Fruit fly (Drosophila melanogaster) whole organism, embryonic: Measurements from ENCODE around the gene Sys1.

ENCODE experiments used
- Atf6 ChIP-seq: fragments of 200-800 bp; sonication (Bioruptor generic); IDR thresholded peaks from 2 replicates; pipeline ENCODE4 v1.3.6; 2022; ENCODE audit warnings: missing biosample characterization, missing genetic modification characterization
- CG10565 ChIP-seq: fragments of 200-800 bp; sonication (Bioruptor generic); optimal IDR thresholded peaks from 3 replicates; lab custom pipeline; 2016; ENCODE audit warnings: missing biosample characterization, mild to moderate bottlenecking, missing genetic modification characterization
- CG10654 ChIP-seq: fragments of 200-800 bp; sonication (Bioruptor generic); optimal IDR thresholded peaks from 2 replicates; lab custom pipeline; 2016; ENCODE audit warnings: missing biosample characterization, missing genetic modification characterization
- CG10959 ChIP-seq: fragments of 200-800 bp; sonication (Bioruptor generic); IDR thresholded peaks from 2 replicates; pipeline ENCODE4 v1.3.6; 2022; ENCODE audit warnings: missing biosample characterization, missing genetic modification characterization
- CG11723 ChIP-seq: fragments of 200-800 bp; sonication (Bioruptor generic); optimal IDR thresholded peaks from 2 replicates; lab custom pipeline; 2017; ENCODE audit warnings: missing biosample characterization, mild to moderate bottlenecking, missing genetic modification characterization
- CG12391 ChIP-seq: fragments of 200-800 bp; sonication (Bioruptor generic); optimal IDR thresholded peaks from 3 replicates; lab custom pipeline; 2018; ENCODE audit warnings: missing biosample characterization, mild to moderate bottlenecking, missing genetic modification characterization, moderate library complexity
- CG13894 ChIP-seq: fragments of 200-800 bp; sonication (Bioruptor generic); optimal IDR thresholded peaks from 3 replicates; lab custom pipeline; 2018; ENCODE audit warnings: missing biosample characterization, mild to moderate bottlenecking, missing genetic modification characterization, moderate library complexity
- CG1529 ChIP-seq: fragments of 200-800 bp; sonication (Bioruptor generic); optimal IDR thresholded peaks from 3 replicates; lab custom pipeline; 2018; ENCODE audit warnings: missing biosample characterization, missing genetic modification characterization
- CG15479 ChIP-seq: fragments of 200-800 bp; sonication (Bioruptor generic); optimal IDR thresholded peaks from 3 replicates; lab custom pipeline; 2019; ENCODE audit warnings: missing biosample characterization, mild to moderate bottlenecking, missing genetic modification characterization, moderate library complexity
- CG15601 ChIP-seq: fragments of 200-800 bp; sonication (Bioruptor generic); optimal IDR thresholded peaks from 3 replicates; lab custom pipeline; 2019; ENCODE audit warnings: missing biosample characterization, mild to moderate bottlenecking, missing genetic modification characterization, moderate library complexity
- CG2129 ChIP-seq: fragments of 200-800 bp; sonication (Bioruptor generic); IDR thresholded peaks from 2 replicates; pipeline ENCODE4 v1.3.6; 2022; ENCODE audit warnings: missing biosample characterization, missing genetic modification characterization; ENCODE audit not compliant: partially characterized antibody
- CG2199 ChIP-seq: fragments of 200-800 bp; sonication (Bioruptor generic); IDR thresholded peaks from 3 replicates; pipeline ENCODE4 v1.3.6; 2022; ENCODE audit warnings: missing biosample characterization, missing genetic modification characterization
- CG2202 ChIP-seq: fragments of 200-800 bp; sonication (Bioruptor generic); optimal IDR thresholded peaks from 2 replicates; lab custom pipeline; 2018; ENCODE audit warnings: missing biosample characterization, mild to moderate bottlenecking, missing genetic modification characterization
- CG2712 ChIP-seq: fragments of 200-800 bp; optimal IDR thresholded peaks from 3 replicates; lab custom pipeline; 2019; ENCODE audit warnings: missing biosample characterization, mild to moderate bottlenecking, missing genetic modification characterization, moderate library complexity
- CG30403 ChIP-seq: fragments of 200-800 bp; sonication (Bioruptor generic); optimal IDR thresholded peaks from 3 replicates; lab custom pipeline; 2016; ENCODE audit warnings: missing biosample characterization, missing genetic modification characterization
- CG32767 ChIP-seq: fragments of 200-800 bp; sonication (Bioruptor generic); IDR thresholded peaks from 2 replicates; pipeline ENCODE4 v1.3.6; 2022; ENCODE audit warnings: missing biosample characterization, missing genetic modification characterization
- CG3726 ChIP-seq: fragments of 200-800 bp; sonication (Bioruptor generic); IDR thresholded peaks from 3 replicates; pipeline ENCODE4, ENCODE4 v1.3.6; 2022; ENCODE audit warnings: missing biosample characterization, missing genetic modification characterization
- CG6654 ChIP-seq: fragments of 200-800 bp; sonication (Bioruptor generic); optimal IDR thresholded peaks from 2 replicates; lab custom pipeline; 2017; ENCODE audit warnings: missing biosample characterization, mild to moderate bottlenecking, missing genetic modification characterization
- CG6813 ChIP-seq: fragments of 200-800 bp; sonication (Bioruptor generic); optimal IDR thresholded peaks from 2 replicates; lab custom pipeline; 2017; ENCODE audit warnings: missing biosample characterization, missing genetic modification characterization, mild to moderate bottlenecking, moderate library complexity, missing genetic modification reagents
- Doc2 ChIP-seq: fragments of 200-800 bp; sonication (Bioruptor generic); IDR thresholded peaks from 2 replicates; pipeline ENCODE4 v1.3.6; 2022; ENCODE audit warnings: missing biosample characterization, missing genetic modification characterization
- Ets65A ChIP-seq: fragments of 200-800 bp; sonication (Bioruptor generic); peaks from one replicate; lab custom pipeline; 2016; ENCODE audit warnings: missing biosample characterization, missing genetic modification characterization
- HLH3B ChIP-seq: fragments of 200-800 bp; sonication (Bioruptor generic); IDR thresholded peaks from 2 replicates; pipeline ENCODE4 v1.3.6; 2022; ENCODE audit warnings: missing biosample characterization, missing genetic modification characterization
- NC2β ChIP-seq: fragments of 200-800 bp; sonication (Bioruptor generic); optimal IDR thresholded peaks from 2 replicates; lab custom pipeline; 2016; ENCODE audit warnings: missing biosample characterization, missing genetic modification characterization
- Nf-YB ChIP-seq: fragments of 200-800 bp; sonication (Bioruptor generic); optimal IDR thresholded peaks from 3 replicates; lab custom pipeline; 2019; ENCODE audit warnings: missing biosample characterization, mild to moderate bottlenecking, missing genetic modification characterization, moderate library complexity
- Oli ChIP-seq: fragments of 200-800 bp; sonication (Bioruptor generic); optimal IDR thresholded peaks from 2 replicates; lab custom pipeline; 2018; ENCODE audit warnings: missing biosample characterization, mild to moderate bottlenecking, missing genetic modification characterization, moderate library complexity
- Scr ChIP-seq: fragments of 200-800 bp; sonication (Bioruptor generic); IDR thresholded peaks from 2 replicates; pipeline ENCODE4 v1.3.6; 2022; ENCODE audit warnings: missing biosample characterization, missing genetic modification characterization; ENCODE audit not compliant: partially characterized antibody
- Six4 ChIP-seq: fragments of 200-800 bp; sonication (Bioruptor generic); optimal IDR thresholded peaks from 2 replicates; lab custom pipeline; 2016; ENCODE audit warnings: missing biosample characterization, missing genetic modification characterization
- Spps ChIP-seq: fragments of 200-800 bp; sonication (Bioruptor generic); optimal IDR thresholded peaks from 2 replicates; lab custom pipeline; 2018; ENCODE audit warnings: missing biosample characterization, mild to moderate bottlenecking, missing genetic modification characterization
- Sry-β ChIP-seq: fragments of 200-800 bp; sonication (Bioruptor generic); optimal IDR thresholded peaks from 2 replicates; lab custom pipeline; 2018; ENCODE audit warnings: missing biosample characterization, mild to moderate bottlenecking, missing genetic modification characterization, moderate library complexity
- ara ChIP-seq: fragments of 200-800 bp; sonication (Bioruptor generic); IDR thresholded peaks from 2 replicates; pipeline ENCODE4 v1.3.6; 2022; ENCODE audit warnings: missing biosample characterization, missing genetic modification characterization
- bab2 ChIP-seq: fragments of 200-800 bp; sonication (Bioruptor generic); optimal IDR thresholded peaks from 2 replicates; lab custom pipeline; 2016; ENCODE audit warnings: missing biosample characterization, missing genetic modification characterization
- crol ChIP-seq: fragments of 200-800 bp; sonication (Bioruptor generic); IDR thresholded peaks from 2 replicates; pipeline ENCODE4 v1.3.6; 2022; ENCODE audit warnings: missing biosample characterization, missing genetic modification characterization
- gem ChIP-seq: fragments of 200-800 bp; sonication (Bioruptor generic); optimal IDR thresholded peaks from 2 replicates; lab custom pipeline; 2019; ENCODE audit warnings: missing biosample characterization, mild to moderate bottlenecking, missing genetic modification characterization, moderate library complexity
- her ChIP-seq: fragments of 200-800 bp; sonication (Bioruptor generic); optimal IDR thresholded peaks from 2 replicates; lab custom pipeline; 2016; ENCODE audit warnings: missing biosample characterization, missing genetic modification characterization
- lab ChIP-seq: fragments of 200-800 bp; sonication (Bioruptor generic); optimal IDR thresholded peaks from 3 replicates; lab custom pipeline; 2017; ENCODE audit warnings: missing biosample characterization, missing genetic modification characterization, mild to moderate bottlenecking, moderate library complexity, missing genetic modification reagents
- lilli ChIP-seq: fragments of 200-800 bp; sonication (Bioruptor generic); optimal IDR thresholded peaks from 3 replicates; lab custom pipeline; 2016; ENCODE audit warnings: missing biosample characterization, missing genetic modification characterization
- lmd ChIP-seq: fragments of 200-800 bp; sonication (Bioruptor generic); IDR thresholded peaks from 2 replicates; pipeline ENCODE4 v1.3.6; 2022; ENCODE audit warnings: missing biosample characterization, missing genetic modification characterization
- luna ChIP-seq: fragments of 200-800 bp; sonication (Bioruptor generic); optimal IDR thresholded peaks from 2 replicates; lab custom pipeline; 2016; ENCODE audit warnings: missing biosample characterization, missing genetic modification characterization
- nmo ChIP-seq: fragments of 200-800 bp; sonication (Bioruptor generic); optimal IDR thresholded peaks from 2 replicates; lab custom pipeline; 2018; ENCODE audit warnings: missing biosample characterization, mild to moderate bottlenecking, missing genetic modification characterization, moderate library complexity
- oc ChIP-seq: fragments of 200-800 bp; sonication (Bioruptor generic); optimal IDR thresholded peaks from 2 replicates; lab custom pipeline; 2018; ENCODE audit warnings: missing biosample characterization, mild to moderate bottlenecking, missing genetic modification characterization, moderate library complexity
- pfk ChIP-seq: fragments of 200-800 bp; sonication (Bioruptor generic); optimal IDR thresholded peaks from 2 replicates; lab custom pipeline; 2018; ENCODE audit warnings: missing biosample characterization, mild to moderate bottlenecking, missing genetic modification characterization, moderate library complexity
- phol ChIP-seq: fragments of 200-800 bp; sonication (Bioruptor generic); optimal IDR thresholded peaks from 3 replicates; lab custom pipeline; 2018; ENCODE audit warnings: missing biosample characterization, mild to moderate bottlenecking, missing genetic modification characterization, moderate library complexity
- pros ChIP-seq: fragments of 200-800 bp; sonication (Bioruptor generic); optimal IDR thresholded peaks from 3 replicates; lab custom pipeline; 2019; ENCODE audit warnings: missing biosample characterization, mild to moderate bottlenecking, missing genetic modification characterization, moderate library complexity
- ro ChIP-seq: fragments of 200-800 bp; sonication (Bioruptor generic); IDR thresholded peaks from 2 replicates; pipeline ENCODE4 v1.3.6; 2022; ENCODE audit warnings: missing biosample characterization, missing genetic modification characterization
- sens ChIP-seq: fragments of 200-800 bp; sonication (Bioruptor generic); peaks from one replicate; lab custom pipeline; 2016; ENCODE audit warnings: missing biosample characterization, missing genetic modification characterization
- so ChIP-seq: fragments of 200-800 bp; sonication (Bioruptor generic); IDR thresholded peaks from 3 replicates; pipeline ENCODE4 v1.3.6; 2022; ENCODE audit warnings: missing biosample characterization, missing genetic modification characterization
- tup ChIP-seq: fragments of 200-800 bp; sonication (Bioruptor generic); optimal IDR thresholded peaks from 2 replicates; lab custom pipeline; 2016; ENCODE audit warnings: missing biosample characterization, mild to moderate bottlenecking, missing genetic modification characterization, moderate library complexity
- wek ChIP-seq: fragments of 200-800 bp; sonication (Bioruptor generic); optimal IDR thresholded peaks from 3 replicates; lab custom pipeline; 2018; ENCODE audit warnings: missing biosample characterization, mild to moderate bottlenecking, missing genetic modification characterization, moderate library complexity
- z ChIP-seq: fragments of 200-800 bp; sonication (Bioruptor generic); IDR thresholded peaks from 3 replicates; pipeline ENCODE4 v1.3.6; 2022; ENCODE audit warnings: missing biosample characterization, missing genetic modification characterization

Gene Sys1

dm6 chr3R:8679934-8680333 lies 27.3 kb downstream of the Sys1 start, which contains the start of gene CG33325:
CG33325 (minus strand) TSS chr3R:8680034.
- no peak for TF ChIP-seq Atf6 (GFP tag; lab: Robert Waterston, UW)
- TF ChIP-seq CG6654 (GFP tag; lab: Kevin White, UChicago) = no peak
- no peak for TF ChIP-seq so (GFP tag; lab: Robert Waterston, UW)
- TF ChIP-seq lab (GFP tag; lab: Kevin White, UChicago) = no peak
- TF ChIP-seq CG3726 (GFP tag; lab: Robert Waterston, UW) = no peak
- no peak for TF ChIP-seq Oli (tag; lab: Kevin White, UChicago)
- TF ChIP-seq CG2202 (tag; lab: Kevin White, UChicago) = no peak
- no peak for TF ChIP-seq nmo (GFP tag; lab: Kevin White, UChicago)
- no peak for TF ChIP-seq CG10565 (GFP tag; lab: Kevin White, UChicago)
- TF ChIP-seq CG2129 = no peak
- TF ChIP-seq HLH3B (GFP tag; lab: Robert Waterston, UW) = no peak
- no peak for TF ChIP-seq bab2 (GFP tag; lab: Kevin White, UChicago)
- TF ChIP-seq crol (GFP tag; lab: Robert Waterston, UW) = no peak
- TF ChIP-seq CG10654 (GFP tag; lab: Kevin White, UChicago) = no peak
- TF ChIP-seq CG15479 (GFP tag; lab: Kevin White, UChicago) = no peak
- TF ChIP-seq gem (tag; lab: Kevin White, UChicago) = no peak
- TF ChIP-seq oc (tag; lab: Kevin White, UChicago) = no peak
- no peak for TF ChIP-seq ro (GFP tag; lab: Robert Waterston, UW)
- TF ChIP-seq Six4 (GFP tag; lab: Kevin White, UChicago) = no peak
- no peak for TF ChIP-seq Scr (GFP tag; lab: Robert Waterston, UW)

dm6 chr3R:8680611-8681010 lies 28.0 kb downstream of the Sys1 start:
- TF ChIP-seq phol (tag; lab: Kevin White, UChicago) (no peak), CG11723 (GFP tag; lab: Kevin White, UChicago) (no peak), nmo (GFP tag; lab: Kevin White, UChicago) (no peak), CG2199 (GFP tag; lab: Robert Waterston, UW) (no peak), CG10959 (GFP tag; lab: Robert Waterston, UW) (no peak), z (GFP tag; lab: Robert Waterston, UW) (peak; percentile 96), pros (GFP tag; lab: Kevin White, UChicago) (peak; percentile 73), CG32767 (no peak), Nf-YB (no peak), CG2712 (tag; lab: Kevin White, UChicago) (no peak), CG30403 (GFP tag; lab: Kevin White, UChicago) (no peak), ara (GFP tag; lab: Robert Waterston, UW) (no peak)

dm6 chr3R:8683280-8683679 lies 30.7 kb downstream of the Sys1 start:
- TF ChIP-seq Doc2 (no peak), pfk (GFP tag; lab: Kevin White, UChicago) (no peak), lmd (GFP tag; lab: Robert Waterston, UW) (no peak), sens (peak; percentile 74), her (GFP tag; lab: Kevin White, UChicago) (no peak), CG6813 (GFP tag; lab: Kevin White, UChicago) (no peak), CG1529 (GFP tag; lab: Kevin White, UChicago) (no peak), CG2712 (tag; lab: Kevin White, UChicago) (no peak), lilli (no peak), CG15601 (tag; lab: Kevin White, UChicago) (no peak), wek (GFP tag; lab: Kevin White, UChicago) (no peak), NC2β (GFP tag; lab: Kevin White, UChicago) (no peak), tup (no peak), luna (GFP tag; lab: Kevin White, UChicago) (no peak), Spps (tag; lab: Kevin White, UChicago) (no peak), CG10959 (GFP tag; lab: Robert Waterston, UW) (peak; percentile 42; the same call in 1 of the 2 replicates), Ets65A (GFP tag; lab: Kevin White, UChicago) (no peak), CG12391 (tag; lab: Kevin White, UChicago) (peak; percentile 10), Sry-β (no peak), CG13894 (no peak)
